Fruit fly (Drosophila melanogaster) whole organism, embryonic: Measurements from ENCODE around the gene eEF1delta.

Experiments used
- CG10654 ChIP-seq: fragments of 200-800 bp; sonication (Bioruptor generic); optimal IDR thresholded peaks from 2 replicates; lab custom pipeline; 2016; ENCODE audit warnings: missing biosample characterization, missing genetic modification characterization
- CG12071 ChIP-seq: fragments of 200-800 bp; sonication (Bioruptor generic); optimal IDR thresholded peaks from 3 replicates; lab custom pipeline; 2018; ENCODE audit warnings: missing biosample characterization, mild to moderate bottlenecking, missing genetic modification characterization
- CG15479 ChIP-seq: fragments of 200-800 bp; sonication (Bioruptor generic); optimal IDR thresholded peaks from 3 replicates; lab custom pipeline; 2019; ENCODE audit warnings: missing biosample characterization, mild to moderate bottlenecking, missing genetic modification characterization, moderate library complexity
- CG15514 ChIP-seq: fragments of 200-800 bp; sonication (Bioruptor generic); optimal IDR thresholded peaks from 3 replicates; lab custom pipeline; 2017; ENCODE audit warnings: missing biosample characterization, missing genetic modification characterization, mild to moderate bottlenecking, moderate library complexity, missing genetic modification reagents
- CG16813 ChIP-seq: fragments of 200-800 bp; sonication (Bioruptor generic); IDR thresholded peaks from 3 replicates; pipeline ENCODE4 v1.3.6; 2022; ENCODE audit warnings: missing biosample characterization, missing genetic modification characterization; ENCODE audit not compliant: partially characterized antibody
- CG17186 ChIP-seq: fragments of 200-800 bp; sonication (Bioruptor generic); optimal IDR thresholded peaks from 3 replicates; lab custom pipeline; 2017; ENCODE audit warnings: missing biosample characterization, missing genetic modification reagents, missing genetic modification characterization
- CG17568 ChIP-seq: fragments of 200-800 bp; sonication (Bioruptor generic); optimal IDR thresholded peaks from 2 replicates; lab custom pipeline; 2018; ENCODE audit warnings: missing biosample characterization, mild to moderate bottlenecking, missing genetic modification characterization, moderate library complexity
- CG18619 ChIP-seq: fragments of 200-800 bp; sonication (Bioruptor generic); optimal IDR thresholded peaks from 3 replicates; lab custom pipeline; 2017; ENCODE audit warnings: missing biosample characterization, mild to moderate bottlenecking, missing genetic modification characterization
- CG2889 ChIP-seq: fragments of 200-800 bp; sonication (Bioruptor generic); IDR thresholded peaks from 3 replicates; pipeline ENCODE4 v1.3.6; 2022; ENCODE audit warnings: missing biosample characterization, missing genetic modification characterization
- CG33557 ChIP-seq: fragments of 200-800 bp; sonication (Bioruptor generic); optimal IDR thresholded peaks from 2 replicates; lab custom pipeline; 2019; ENCODE audit warnings: missing biosample characterization, mild to moderate bottlenecking, missing genetic modification characterization, moderate library complexity
- CG3838 ChIP-seq: fragments of 200-800 bp; sonication (Bioruptor generic); optimal IDR thresholded peaks from 3 replicates; lab custom pipeline; 2016; ENCODE audit warnings: missing biosample characterization, missing genetic modification characterization
- CG4707 ChIP-seq: fragments of 200-800 bp; sonication (Bioruptor generic); optimal IDR thresholded peaks from 2 replicates; lab custom pipeline; 2018; ENCODE audit warnings: missing biosample characterization, mild to moderate bottlenecking, missing genetic modification characterization, moderate library complexity
- CG6272 ChIP-seq: fragments of 200-800 bp; sonication (Bioruptor generic); IDR thresholded peaks from 2 replicates; pipeline ENCODE4 v1.3.6; 2022; ENCODE audit warnings: missing biosample characterization, missing genetic modification characterization
- CG8290 ChIP-seq, 3 experiments: fragments of 200-800 bp; sonication (Bioruptor generic); optimal IDR thresholded peaks; 2 replicates each; lab custom pipeline; 2016 to 2019; ENCODE audit warnings: missing biosample characterization in 3 of 3, missing genetic modification characterization in 3 of 3, mild to moderate bottlenecking in 2 of 3, moderate library complexity in 1 of 3
- CkIIα-i1 ChIP-seq: fragments of 200-800 bp; sonication (Bioruptor generic); IDR thresholded peaks from 2 replicates; pipeline ENCODE4 v1.3.6; 2022; ENCODE audit warnings: missing biosample characterization, missing genetic modification characterization
- Deaf1 ChIP-seq: fragments of 200-800 bp; optimal IDR thresholded peaks from 3 replicates; lab custom pipeline; 2019; ENCODE audit warnings: missing biosample characterization, mild to moderate bottlenecking, missing genetic modification characterization, moderate library complexity
- Drgx ChIP-seq: fragments of 200-800 bp; sonication (Bioruptor generic); IDR thresholded peaks from 2 replicates; pipeline ENCODE4 v1.3.6; 2022; ENCODE audit warnings: missing biosample characterization, missing genetic modification characterization
- Eip74EF ChIP-seq, 2 experiments: fragments of 200-800 bp in 1 of 2; fragments of >200 bp in 1 of 2; sonication (Bioruptor generic) in 1 of 2; optimal IDR thresholded peaks; 2 replicates each; lab custom pipeline; 2017 to 2019; ENCODE audit warnings: missing biosample characterization in 2 of 2, missing genetic modification characterization in 2 of 2, mild to moderate bottlenecking in 1 of 2, moderate library complexity in 1 of 2
- Ets65A ChIP-seq: fragments of 200-800 bp; sonication (Bioruptor generic); peaks from one replicate; lab custom pipeline; 2016; ENCODE audit warnings: missing biosample characterization, missing genetic modification characterization
- Fer3 ChIP-seq: fragments of 200-800 bp; sonication (Bioruptor generic); optimal IDR thresholded peaks from 2 replicates; lab custom pipeline; 2018; ENCODE audit warnings: missing biosample characterization, mild to moderate bottlenecking, missing genetic modification characterization, moderate library complexity
- Hey ChIP-seq: fragments of 200-800 bp; sonication (Bioruptor generic); optimal IDR thresholded peaks from 3 replicates; lab custom pipeline; 2018; ENCODE audit warnings: missing biosample characterization, mild to moderate bottlenecking, missing genetic modification characterization
- Hr39 ChIP-seq: fragments of >200 bp; optimal IDR thresholded peaks from 2 replicates; lab custom pipeline; 2017
- Lim3 ChIP-seq: fragments of 200-800 bp; sonication (Bioruptor generic); IDR thresholded peaks from 2 replicates; pipeline ENCODE4 v1.3.6; 2022; ENCODE audit warnings: missing biosample characterization, missing genetic modification characterization
- Neu2 ChIP-seq: fragments of 200-800 bp; sonication (Bioruptor generic); optimal IDR thresholded peaks from 3 replicates; lab custom pipeline; 2016; ENCODE audit warnings: missing biosample characterization, missing genetic modification characterization, borderline replicate concordance
- Spps ChIP-seq: fragments of 200-800 bp; sonication (Bioruptor generic); optimal IDR thresholded peaks from 2 replicates; lab custom pipeline; 2018; ENCODE audit warnings: missing biosample characterization, mild to moderate bottlenecking, missing genetic modification characterization
- Trl ChIP-seq, 3 experiments: fragments of >200 bp in 2 of 3; fragments of 200-800 bp in 1 of 3; sonication (Bioruptor generic) in 1 of 3; optimal IDR thresholded peaks; 2 replicates in 1 of 3; 3 replicates in 2 of 3; lab custom pipeline; 2016 to 2017; ENCODE audit warnings: missing biosample characterization in 1 of 3, missing genetic modification characterization in 1 of 3
- Usf ChIP-seq: fragments of 200-800 bp; sonication (Bioruptor generic); optimal IDR thresholded peaks from 2 replicates; lab custom pipeline; 2017; ENCODE audit warnings: missing genotype, missing biosample characterization, missing genetic modification characterization
- YL-1 ChIP-seq: fragments of 200-800 bp; sonication (Bioruptor generic); optimal IDR thresholded peaks from 3 replicates; lab custom pipeline; 2017; ENCODE audit warnings: missing biosample characterization, mild to moderate bottlenecking, missing genetic modification characterization
- ase ChIP-seq: fragments of 200-800 bp; sonication (Bioruptor generic); IDR thresholded peaks from 3 replicates; pipeline ENCODE4 v1.3.6; 2022; ENCODE audit warnings: missing biosample characterization, missing genetic modification characterization
- bcd ChIP-seq: fragments of 200-800 bp; sonication (Bioruptor generic); optimal IDR thresholded peaks from 2 replicates; lab custom pipeline; 2017; ENCODE audit warnings: missing biosample characterization, mild to moderate bottlenecking, missing genetic modification characterization
- bsh ChIP-seq, 2 experiments: fragments of 200-800 bp; sonication (Bioruptor generic); optimal IDR thresholded peaks; 2 replicates each; lab custom pipeline; 2017 to 2018; ENCODE audit warnings: mild to moderate bottlenecking in 2 of 2, missing biosample characterization in 2 of 2, missing genetic modification characterization in 2 of 2, moderate library complexity in 1 of 2
- btn ChIP-seq: fragments of 200-800 bp; sonication (Bioruptor generic); optimal IDR thresholded peaks from 2 replicates; lab custom pipeline; 2016; ENCODE audit warnings: missing biosample characterization, missing genetic modification characterization
- cad ChIP-seq: fragments of >200 bp; optimal IDR thresholded peaks from 2 replicates; lab custom pipeline; 2017; ENCODE audit warnings: missing biosample characterization, missing genetic modification characterization
- corto ChIP-seq: fragments of 200-800 bp; sonication (Bioruptor generic); optimal IDR thresholded peaks from 2 replicates; lab custom pipeline; 2016; ENCODE audit warnings: missing biosample characterization, mild to moderate bottlenecking, missing genetic modification characterization, moderate library complexity
- croc ChIP-seq: fragments of 200-800 bp; sonication (Bioruptor generic); conservative IDR thresholded peaks from 3 replicates; pipeline ENCODE4 v1.3.6; 2022; ENCODE audit warnings: missing biosample characterization, missing genetic modification characterization
- dimm ChIP-seq: fragments of 200-800 bp; sonication (Bioruptor generic); IDR thresholded peaks from 2 replicates; pipeline ENCODE4 v1.3.6; 2022; ENCODE audit warnings: missing biosample characterization, missing genetic modification characterization
- hth ChIP-seq: fragments of >200 bp; optimal IDR thresholded peaks from 2 replicates; lab custom pipeline; 2017; ENCODE audit warnings: inconsistent platforms
- jing ChIP-seq: fragments of 200-800 bp; sonication (Bioruptor generic); optimal IDR thresholded peaks from 2 replicates; lab custom pipeline; 2018; ENCODE audit warnings: missing biosample characterization, mild to moderate bottlenecking, missing genetic modification characterization
- lola ChIP-seq, 3 experiments: fragments of >200 bp in 2 of 3; fragments of 200-800 bp in 1 of 3; sonication (Bioruptor generic) in 1 of 3; optimal IDR thresholded peaks; 2 replicates each; lab custom pipeline; 2017 to 2019; ENCODE audit warnings: missing biosample characterization in 3 of 3, missing genetic modification characterization in 3 of 3, mild to moderate bottlenecking in 1 of 3, moderate library complexity in 1 of 3
- nerfin-2 ChIP-seq: fragments of 200-800 bp; sonication (Bioruptor generic); IDR thresholded peaks from 2 replicates; pipeline ENCODE4 v1.3.6; 2022; ENCODE audit warnings: missing biosample characterization, missing genetic modification characterization; ENCODE audit not compliant: partially characterized antibody
- oc ChIP-seq: fragments of 200-800 bp; sonication (Bioruptor generic); optimal IDR thresholded peaks from 2 replicates; lab custom pipeline; 2018; ENCODE audit warnings: missing biosample characterization, mild to moderate bottlenecking, missing genetic modification characterization, moderate library complexity
- scrt ChIP-seq: fragments of 200-800 bp; sonication (Bioruptor generic); optimal IDR thresholded peaks from 2 replicates; lab custom pipeline; 2018; ENCODE audit warnings: missing biosample characterization, mild to moderate bottlenecking, missing genetic modification characterization, moderate library complexity
- seq ChIP-seq: fragments of 200-800 bp; sonication (Bioruptor generic); IDR thresholded peaks from 2 replicates; pipeline ENCODE4 v1.3.6; 2022; ENCODE audit warnings: missing biosample characterization, missing genetic modification characterization
- sna ChIP-seq: fragments of 200-800 bp; sonication (Bioruptor generic); IDR thresholded peaks from 2 replicates; pipeline ENCODE4 v1.3.6; 2022; ENCODE audit warnings: missing biosample characterization, missing genetic modification characterization; ENCODE audit not compliant: partially characterized antibody
- stwl ChIP-seq: fragments of 200-800 bp; sonication (Bioruptor generic); optimal IDR thresholded peaks from 3 replicates; lab custom pipeline; 2018; ENCODE audit warnings: missing biosample characterization, mild to moderate bottlenecking, missing genetic modification characterization, moderate library complexity
- tio ChIP-seq: fragments of 200-800 bp; sonication (Bioruptor generic); optimal IDR thresholded peaks from 2 replicates; lab custom pipeline; 2017; ENCODE audit warnings: missing biosample characterization, missing genetic modification characterization, inconsistent platforms
- tll ChIP-seq, 2 experiments: fragments of 200-800 bp in 1 of 2; fragments of >200 bp in 1 of 2; sonication (Bioruptor generic) in 1 of 2; optimal IDR thresholded peaks; 2 replicates each; lab custom pipeline; 2017 to 2019; ENCODE audit warnings: missing biosample characterization in 2 of 2, missing genetic modification characterization in 2 of 2, mild to moderate bottlenecking in 1 of 2, moderate library complexity in 1 of 2

Gene eEF1delta

DNA sequence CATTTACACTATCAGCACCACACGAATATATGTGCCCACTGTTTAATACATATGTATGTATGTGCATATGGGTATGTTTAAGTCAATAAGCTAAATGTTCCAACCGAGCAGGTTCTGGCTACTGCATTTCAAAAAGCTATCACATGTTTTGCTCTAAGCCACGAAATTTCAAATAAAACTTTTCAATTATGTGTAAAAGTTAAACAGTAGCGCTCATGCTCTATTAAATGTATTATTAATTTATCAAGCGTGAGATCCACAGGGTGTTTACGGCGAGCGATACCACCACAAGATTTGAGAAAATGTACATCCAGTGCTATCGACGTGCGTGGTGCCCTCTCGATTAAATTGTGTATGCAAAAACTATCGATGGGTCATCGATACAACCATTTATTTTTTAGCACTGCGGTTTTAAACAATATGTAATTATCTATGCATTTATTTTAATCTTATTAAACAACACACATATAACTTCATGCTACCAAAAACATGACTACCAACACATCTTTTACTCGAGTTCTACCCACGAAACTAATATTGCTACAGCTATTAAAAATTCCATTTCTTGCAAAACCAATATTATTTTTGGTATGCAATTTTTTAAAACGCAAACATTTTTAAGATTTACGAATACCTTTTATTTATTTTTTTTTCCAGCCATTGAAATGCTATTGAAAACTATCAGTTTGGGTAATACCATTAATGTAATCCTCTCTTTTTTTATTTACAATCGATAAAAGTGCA is 28.6 kb downstream of the eEF1delta start, which contains the start of gene Pten (continued):
- TF ChIP-seq YL-1 (GFP tag; lab: Kevin White, UChicago) (peak; percentile 79), CG18619 (GFP tag; lab: Kevin White, UChicago) (no peak), scrt (GFP tag; lab: Kevin White, UChicago) (peak; percentile 80), CG17186 (GFP tag; lab: Kevin White, UChicago) (peak; percentile 44), ase (no peak; the same call in 2 of the 3 replicates), CG12071 (no peak), corto (GFP tag; lab: Kevin White, UChicago) (peak; percentile 12), Fer3 (tag; lab: Kevin White, UChicago) (peak; percentile 61), Spps (tag; lab: Kevin White, UChicago) (peak; percentile 49), Lim3 (GFP tag; lab: Robert Waterston, UW) (no peak), nerfin-2 (peak; percentile 89), CG33557 (GFP tag; lab: Kevin White, UChicago) (no peak), Hey (tag; lab: Kevin White, UChicago) (no peak), btn (GFP tag; lab: Kevin White, UChicago) (peak; percentile 23), Deaf1 (no peak), Neu2 (GFP tag; lab: Kevin White, UChicago) (no peak), sna (GFP tag; lab: Robert Waterston, UW) (peak; percentile 79; the same call in 1 of the 2 replicates), CG4707 (GFP tag; lab: Kevin White, UChicago) (peak; percentile 61), Hr39 (lab: Kevin White, UChicago) (no peak), Eip74EF (GFP tag; optimal IDR thresholded peaks at IDR 0.05; lab: Kevin White, UChicago) (no peak), CG10654 (peak; percentile 62), stwl (tag; lab: Kevin White, UChicago) (peak; percentile 60), Ets65A (GFP tag; lab: Kevin White, UChicago) (peak; percentile 95), croc (GFP tag; lab: Robert Waterston, UW) (peak; percentile 31; the same call in 2 of the 3 replicates), Trl (optimal IDR thresholded peaks at IDR 0.05; lab: Kevin White, UChicago) (no peak), Trl (GFP tag; optimal IDR thresholded peaks at IDR 0.05; lab: Kevin White, UChicago) (peak; percentile 78), cad (GFP tag; lab: Kevin White, UChicago) (peak; percentile 74), oc (tag; lab: Kevin White, UChicago) (no peak), tio (no peak), CG15514 (no peak), CG8290 (GFP tag; optimal IDR thresholded peaks at IDR 0.05; lab: Kevin White, UChicago) (no peak), CG8290 (tag; optimal IDR thresholded peaks at IDR 0.05; lab: Kevin White, UChicago) (peak in 1 of 2 experiments; percentile 12), seq (GFP tag; lab: Robert Waterston, UW) (0 out of 2 replicates have a peak, but pooled peaks have one; percentile 35), CG2889 (GFP tag; lab: Robert Waterston, UW) (no peak), CG16813 (GFP tag; lab: Robert Waterston, UW) (peak; percentile 92), CG6272 (GFP tag; lab: Robert Waterston, UW) (no peak), lola (GFP tag; optimal IDR thresholded peaks at IDR 0.05; lab: Kevin White, UChicago) (peak in 1 of 3 experiments; percentile 84), bcd (GFP tag; lab: Kevin White, UChicago) (no peak), CG17568 (GFP tag; lab: Kevin White, UChicago) (no peak), Usf (GFP tag; lab: Kevin White, UChicago) (no peak), CG3838 (no peak), jing (no peak), dimm (GFP tag; lab: Robert Waterston, UW) (no peak), tll (GFP tag; optimal IDR thresholded peaks at IDR 0.05; lab: Kevin White, UChicago) (peak in 1 of 2 experiments; percentile 52), CG15479 (GFP tag; lab: Kevin White, UChicago) (no peak), CkIIα-i1 (GFP tag; lab: Robert Waterston, UW) (no peak), bsh (GFP tag; optimal IDR thresholded peaks at IDR 0.05; lab: Kevin White, UChicago) (peak in 1 of 2 experiments; percentile 54), Drgx (no peak), hth (lab: Kevin White, UChicago) (no peak)
